Worm (Caenorhabditis elegans): ENCODE measurements around the gene F13H10.3.

- TF ChIP-seq klf-2 (GFP tag; conservative IDR thresholded peaks at IDR 0.05) (no peak), cog-1 (tag; optimal IDR thresholded peaks at IDR 0.05) (no peak), ztf-23 (GFP tag; IDR thresholded peaks at IDR 0.05) (no peak)
Measured at ce11 chrIV:11032288-11032687, 16.5 kb upstream of the F13H10.3 start, which contains the start of gene hrg-6.

Measured in whole organism, midembryonic.